Worm (Caenorhabditis elegans) whole organism, L2 larva: Measurements from ENCODE around the gene F28C6.5.

Source experiments
- R02D3.7 ChIP-seq: fragments of 150-350 bp; optimal IDR thresholded peaks from 2 replicates; lab custom pipeline; 2014; ENCODE audit warnings: missing biosample characterization, missing genetic modification characterization
- ama-1 ChIP-seq: fragments of 150-350 bp; optimal IDR thresholded peaks from 2 replicates; lab custom pipeline; 2018; ENCODE audit warnings: inconsistent platforms
- gmeb-1 ChIP-seq: fragments of 150-350 bp; optimal IDR thresholded peaks from 2 replicates; lab custom pipeline; 2014; ENCODE audit warnings: missing biosample characterization, missing genetic modification characterization
- nhr-12 ChIP-seq: fragments of 150-350 bp; optimal IDR thresholded peaks from 2 replicates; lab custom pipeline; 2014; ENCODE audit warnings: missing biosample characterization, missing genetic modification characterization
- nhr-77 ChIP-seq: fragments of 150-350 bp; optimal IDR thresholded peaks from 2 replicates; lab custom pipeline; 2014; ENCODE audit warnings: missing biosample characterization, missing genetic modification characterization
- zag-1 ChIP-seq: fragments of 150-350 bp; optimal IDR thresholded peaks from 2 replicates; lab custom pipeline; 2014; ENCODE audit warnings: missing biosample characterization, missing genetic modification characterization

DNA sequence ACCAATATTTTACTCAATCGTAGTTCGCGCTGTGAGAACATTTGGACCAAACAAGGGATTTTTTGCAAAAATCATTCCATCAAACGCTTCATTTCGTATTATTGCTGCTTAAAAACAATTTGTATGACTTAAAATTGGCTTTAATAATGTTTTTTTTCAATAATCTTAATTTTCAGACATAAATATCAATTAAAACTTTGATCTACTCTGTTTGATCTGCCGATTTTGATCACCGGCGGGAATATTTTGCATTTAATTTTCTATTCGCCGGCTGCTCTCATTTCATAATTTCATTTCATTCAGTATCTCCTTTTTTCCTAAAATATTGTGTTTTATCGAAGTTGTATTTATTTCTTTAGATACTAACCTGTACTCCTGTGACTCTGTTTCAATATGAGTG, 24.1 kb upstream of the F28C6.5 start, which contains the start of gene puf-5:
- TF ChIP-seq zag-1 (no peak), R02D3.7 (tag; lab: Kevin White, UChicago) (no peak), gmeb-1 (no peak), ama-1 (lab: Kevin White, UChicago) (no peak), nhr-12 (tag; lab: Kevin White, UChicago) (no peak), nhr-77 (tag; lab: Kevin White, UChicago) (no peak)
